Worm (Caenorhabditis elegans) whole organism, early embryonic: ENCODE measurements around the gene F43E2.11.

Source experiments
- ama-1 ChIP-seq: fragments of 150-350 bp; optimal IDR thresholded peaks from 2 replicates; lab custom pipeline; 2014
- ceh-36 ChIP-seq: sonication (generic microtip); optimal IDR thresholded peaks from 2 replicates; lab custom pipeline; 2016; ENCODE audit warnings: missing genetic modification characterization, inconsistent platforms, missing compliant biosample characterization
- ets-7 ChIP-seq: sonication (generic microtip); optimal IDR thresholded peaks from 2 replicates; lab custom pipeline; 2016; ENCODE audit warnings: missing genotype, missing genetic modification characterization, missing compliant biosample characterization
- flt-1 ChIP-seq: fragments of 200-800 bp; sonication (Bioruptor generic); IDR thresholded peaks from 2 replicates; pipeline ENCODE4 v1.3.6; 2022; ENCODE audit warnings: missing genetic modification characterization, missing compliant biosample characterization
- hmbx-1 ChIP-seq: sonication (generic microtip); optimal IDR thresholded peaks from 2 replicates; lab custom pipeline; 2016; ENCODE audit warnings: mild to moderate bottlenecking, missing genetic modification characterization, missing compliant biosample characterization
- hmg-4 ChIP-seq: fragments of 200-800 bp; sonication (Bioruptor generic); optimal IDR thresholded peaks from 2 replicates; lab custom pipeline; 2018; ENCODE audit warnings: mild to moderate bottlenecking, missing genetic modification characterization, missing compliant biosample characterization
- hnd-1 ChIP-seq: sonication (generic microtip); optimal IDR thresholded peaks from 2 replicates; lab custom pipeline; 2016; ENCODE audit warnings: missing genetic modification characterization, missing compliant biosample characterization
- scrt-1 ChIP-seq: fragments of 200-800 bp; sonication (Bioruptor generic); IDR thresholded peaks from 2 replicates; pipeline ENCODE4 v1.3.6; 2022; ENCODE audit warnings: missing genetic modification characterization, missing compliant biosample characterization
- tbx-11 ChIP-seq: fragments of 200-800 bp; sonication (Bioruptor generic); IDR thresholded peaks from 2 replicates; pipeline ENCODE4 v1.3.6; 2022; ENCODE audit warnings: missing genetic modification characterization, missing compliant biosample characterization
- tra-4 ChIP-seq: sonication (generic microtip); optimal IDR thresholded peaks from 2 replicates; lab custom pipeline; 2017; ENCODE audit warnings: missing genetic modification characterization, missing compliant biosample characterization

ce11 chrII:7374980-7375379, 4.9 kb upstream of the F43E2.11 start, which contains the start of gene F43E2.1:
- no peak for TF ChIP-seq ama-1
- no peak for TF ChIP-seq flt-1 (GFP tag; lab: Robert Waterston, UW)
- TF ChIP-seq hmbx-1 (tag; lab: Kevin White, UChicago) = no peak
- no peak for TF ChIP-seq ceh-36 (tag; lab: Kevin White, UChicago)
- TF ChIP-seq ets-7 (tag; lab: Kevin White, UChicago) = no peak
- TF ChIP-seq tbx-11 (GFP tag; lab: Robert Waterston, UW) = no peak
- TF ChIP-seq tra-4 (tag; lab: Kevin White, UChicago) = no peak
- TF ChIP-seq hmg-4 (GFP tag; lab: Kevin White, UChicago) = no peak
- no peak for TF ChIP-seq scrt-1 (GFP tag; lab: Robert Waterston, UW)
- TF ChIP-seq hnd-1 (tag; lab: Kevin White, UChicago) = no peak
